Fruit fly (Drosophila melanogaster) whole organism, embryonic: ENCODE results near the gene Lmpt.

Experiments
- Aef1 ChIP-seq: fragments of 200-800 bp; sonication (Bioruptor generic); IDR thresholded peaks from 3 replicates; pipeline ENCODE4 v1.3.6; 2022; ENCODE audit warnings: missing biosample characterization, missing genetic modification characterization
- Blimp-1 ChIP-seq: fragments of 200-800 bp; sonication (Bioruptor generic); optimal IDR thresholded peaks from 3 replicates; lab custom pipeline; 2018; ENCODE audit warnings: missing biosample characterization, missing genetic modification characterization, mild to moderate bottlenecking, moderate library complexity, missing genetic modification reagents
- CG1024 ChIP-seq: fragments of 200-800 bp; sonication (Bioruptor generic); IDR thresholded peaks from 2 replicates; pipeline ENCODE4 v1.3.6; 2022; ENCODE audit warnings: missing biosample characterization, missing genetic modification characterization
- CG12942 ChIP-seq: fragments of 200-800 bp; sonication (Bioruptor generic); optimal IDR thresholded peaks from 3 replicates; lab custom pipeline; 2016; ENCODE audit warnings: missing biosample characterization, missing genetic modification characterization
- CG15011 ChIP-seq: fragments of 200-800 bp; sonication (Bioruptor generic); optimal IDR thresholded peaks from 3 replicates; lab custom pipeline; 2018; ENCODE audit warnings: missing biosample characterization, mild to moderate bottlenecking, missing genetic modification characterization
- CG2116 ChIP-seq: fragments of 200-800 bp; sonication (Bioruptor generic); optimal IDR thresholded peaks from 3 replicates; lab custom pipeline; 2018; ENCODE audit warnings: missing biosample characterization, mild to moderate bottlenecking, missing genetic modification characterization
- CG30403 ChIP-seq: fragments of 200-800 bp; sonication (Bioruptor generic); optimal IDR thresholded peaks from 3 replicates; lab custom pipeline; 2016; ENCODE audit warnings: missing biosample characterization, missing genetic modification characterization
- CG31441 ChIP-seq: fragments of 200-800 bp; sonication (Bioruptor generic); IDR thresholded peaks from 2 replicates; pipeline ENCODE4 v1.3.6; 2022; ENCODE audit warnings: missing biosample characterization, missing genetic modification characterization
- CG4328 ChIP-seq: fragments of 200-800 bp; sonication (Bioruptor generic); optimal IDR thresholded peaks from 3 replicates; lab custom pipeline; 2017; ENCODE audit warnings: missing biosample characterization, missing genetic modification reagents, missing genetic modification characterization
- CG5180 ChIP-seq: fragments of 200-800 bp; sonication (Bioruptor generic); optimal IDR thresholded peaks from 3 replicates; lab custom pipeline; 2017; ENCODE audit warnings: missing biosample characterization, missing genetic modification characterization, mild to moderate bottlenecking, moderate library complexity, missing genetic modification reagents
- CG6175 ChIP-seq: fragments of 200-800 bp; sonication (Bioruptor generic); IDR thresholded peaks from 3 replicates; pipeline ENCODE4 v1.3.6; 2022; ENCODE audit warnings: missing biosample characterization, missing genetic modification characterization
- CG7556 ChIP-seq: fragments of 200-800 bp; sonication (Bioruptor generic); optimal IDR thresholded peaks from 2 replicates; lab custom pipeline; 2017; ENCODE audit warnings: missing biosample characterization, mild to moderate bottlenecking, missing genetic modification characterization
- CG7963 ChIP-seq: fragments of 200-800 bp; sonication (Bioruptor generic); IDR thresholded peaks from 3 replicates; pipeline ENCODE4 v1.3.6; 2022; ENCODE audit warnings: missing biosample characterization, missing genetic modification characterization; ENCODE audit not compliant: partially characterized antibody
- CG8944 ChIP-seq: fragments of 200-800 bp; sonication (Bioruptor generic); optimal IDR thresholded peaks from 3 replicates; lab custom pipeline; 2016; ENCODE audit warnings: missing biosample characterization, missing genetic modification characterization
- CoRest ChIP-seq: fragments of 200-800 bp; sonication (Bioruptor generic); optimal IDR thresholded peaks from 3 replicates; lab custom pipeline; 2018; ENCODE audit warnings: missing biosample characterization, mild to moderate bottlenecking, missing genetic modification characterization, moderate library complexity
- Dfd ChIP-seq, 2 experiments: fragments of >200 bp; optimal IDR thresholded peaks; 2 replicates each; lab custom pipeline; 2017; ENCODE audit warnings: missing biosample characterization in 2 of 2, missing genetic modification characterization in 2 of 2
- Drgx ChIP-seq: fragments of 200-800 bp; sonication (Bioruptor generic); IDR thresholded peaks from 2 replicates; pipeline ENCODE4 v1.3.6; 2022; ENCODE audit warnings: missing biosample characterization, missing genetic modification characterization
- Eip74EF ChIP-seq, 2 experiments: fragments of 200-800 bp in 1 of 2; fragments of >200 bp in 1 of 2; sonication (Bioruptor generic) in 1 of 2; optimal IDR thresholded peaks; 2 replicates each; lab custom pipeline; 2017 to 2019; ENCODE audit warnings: missing biosample characterization in 2 of 2, missing genetic modification characterization in 2 of 2, mild to moderate bottlenecking in 1 of 2, moderate library complexity in 1 of 2
- Ets97D ChIP-seq: fragments of 200-800 bp; sonication (Bioruptor generic); optimal IDR thresholded peaks from 3 replicates; lab custom pipeline; 2016; ENCODE audit warnings: missing biosample characterization, missing genetic modification characterization
- Nf-YB ChIP-seq: fragments of 200-800 bp; sonication (Bioruptor generic); optimal IDR thresholded peaks from 3 replicates; lab custom pipeline; 2019; ENCODE audit warnings: missing biosample characterization, mild to moderate bottlenecking, missing genetic modification characterization, moderate library complexity
- NfI ChIP-seq: fragments of 200-800 bp; sonication (Bioruptor generic); optimal IDR thresholded peaks from 3 replicates; lab custom pipeline; 2018; ENCODE audit warnings: missing biosample characterization, mild to moderate bottlenecking, missing genetic modification characterization, moderate library complexity
- Oaz ChIP-seq: fragments of 200-800 bp; sonication (Bioruptor generic); IDR thresholded peaks from 2 replicates; pipeline ENCODE4 v1.3.6; 2022; ENCODE audit warnings: missing biosample characterization, missing genetic modification characterization
- Optix ChIP-seq: fragments of 200-800 bp; sonication (Bioruptor generic); IDR thresholded peaks from 3 replicates; pipeline ENCODE4 v1.3.6; 2022; ENCODE audit warnings: missing biosample characterization, missing genetic modification characterization
- ase ChIP-seq: fragments of 200-800 bp; sonication (Bioruptor generic); IDR thresholded peaks from 3 replicates; pipeline ENCODE4 v1.3.6; 2022; ENCODE audit warnings: missing biosample characterization, missing genetic modification characterization
- ash1 ChIP-seq: fragments of 200-800 bp; sonication (Bioruptor generic); optimal IDR thresholded peaks from 2 replicates; lab custom pipeline; 2018; ENCODE audit warnings: missing biosample characterization, mild to moderate bottlenecking, missing genetic modification characterization
- bigmax ChIP-seq: fragments of 200-800 bp; sonication (Bioruptor generic); optimal IDR thresholded peaks from 2 replicates; lab custom pipeline; 2018; ENCODE audit warnings: missing biosample characterization, mild to moderate bottlenecking, missing genetic modification characterization
- dpn ChIP-seq, 2 experiments: fragments of 200-800 bp; sonication (Bioruptor generic); optimal IDR thresholded peaks; 3 replicates each; lab custom pipeline; 2016; ENCODE audit warnings: missing biosample characterization in 2 of 2, missing genetic modification characterization in 2 of 2
- fd3F ChIP-seq: fragments of 200-800 bp; sonication (Bioruptor generic); optimal IDR thresholded peaks from 2 replicates; lab custom pipeline; 2018; ENCODE audit warnings: missing biosample characterization, mild to moderate bottlenecking, missing genetic modification characterization, moderate library complexity
- gce ChIP-seq: fragments of 200-800 bp; sonication (Bioruptor generic); IDR thresholded peaks from 3 replicates; pipeline ENCODE4 v1.3.6; 2022; ENCODE audit warnings: missing biosample characterization, missing genetic modification characterization
- gem ChIP-seq: fragments of 200-800 bp; sonication (Bioruptor generic); optimal IDR thresholded peaks from 2 replicates; lab custom pipeline; 2019; ENCODE audit warnings: missing biosample characterization, mild to moderate bottlenecking, missing genetic modification characterization, moderate library complexity
- gro ChIP-seq: fragments of 200-800 bp; sonication (Bioruptor generic); optimal IDR thresholded peaks from 2 replicates; lab custom pipeline; 2016; ENCODE audit warnings: missing biosample characterization, missing genetic modification characterization
- her ChIP-seq: fragments of 200-800 bp; sonication (Bioruptor generic); optimal IDR thresholded peaks from 2 replicates; lab custom pipeline; 2016; ENCODE audit warnings: missing biosample characterization, missing genetic modification characterization
- hth ChIP-seq: fragments of >200 bp; optimal IDR thresholded peaks from 2 replicates; lab custom pipeline; 2017; ENCODE audit warnings: inconsistent platforms
- jumu ChIP-seq: fragments of 200-800 bp; sonication (Bioruptor generic); optimal IDR thresholded peaks from 3 replicates; lab custom pipeline; 2016; ENCODE audit warnings: missing biosample characterization, missing genetic modification characterization
- otp ChIP-seq: fragments of 200-800 bp; sonication (Bioruptor generic); IDR thresholded peaks from 3 replicates; pipeline ENCODE4, ENCODE4 v1.3.6; 2022; ENCODE audit warnings: missing biosample characterization, missing genetic modification characterization
- p53 ChIP-seq: fragments of 200-800 bp; sonication (Bioruptor generic); optimal IDR thresholded peaks from 2 replicates; lab custom pipeline; 2016; ENCODE audit warnings: missing biosample characterization, missing genetic modification characterization
- ranshi ChIP-seq: fragments of 200-800 bp; sonication (Bioruptor generic); IDR thresholded peaks from 2 replicates; pipeline ENCODE4 v1.3.6; 2022; ENCODE audit warnings: missing biosample characterization, missing genetic modification characterization
- ro ChIP-seq: fragments of 200-800 bp; sonication (Bioruptor generic); IDR thresholded peaks from 2 replicates; pipeline ENCODE4 v1.3.6; 2022; ENCODE audit warnings: missing biosample characterization, missing genetic modification characterization
- row ChIP-seq: fragments of 200-800 bp; sonication (Bioruptor generic); IDR thresholded peaks from 3 replicates; pipeline ENCODE4 v1.3.6; 2022; ENCODE audit warnings: missing biosample characterization, missing genetic modification characterization
- run ChIP-seq: fragments of 200-800 bp; sonication (Bioruptor generic); optimal IDR thresholded peaks from 3 replicates; lab custom pipeline; 2018; ENCODE audit warnings: missing biosample characterization, mild to moderate bottlenecking, missing genetic modification characterization
- sens ChIP-seq: fragments of 200-800 bp; sonication (Bioruptor generic); peaks from one replicate; lab custom pipeline; 2016; ENCODE audit warnings: missing biosample characterization, missing genetic modification characterization
- shn ChIP-seq: fragments of 200-800 bp; sonication (Bioruptor generic); optimal IDR thresholded peaks from 3 replicates; lab custom pipeline; 2016; ENCODE audit warnings: missing biosample characterization, missing genetic modification characterization
- tap ChIP-seq: fragments of 200-800 bp; optimal IDR thresholded peaks from 3 replicates; lab custom pipeline; 2019; ENCODE audit warnings: missing biosample characterization, mild to moderate bottlenecking, missing genetic modification characterization, moderate library complexity
- tgo ChIP-seq: fragments of 200-800 bp; sonication (Bioruptor generic); IDR thresholded peaks from 3 replicates; pipeline ENCODE4 v1.3.6; 2022; ENCODE audit warnings: missing biosample characterization, missing genetic modification characterization
- tio ChIP-seq: fragments of 200-800 bp; sonication (Bioruptor generic); optimal IDR thresholded peaks from 2 replicates; lab custom pipeline; 2017; ENCODE audit warnings: missing biosample characterization, missing genetic modification characterization, inconsistent platforms
- tna ChIP-seq: fragments of 200-800 bp; sonication (Bioruptor generic); IDR thresholded peaks from 2 replicates; pipeline ENCODE4 v1.3.6; 2022; ENCODE audit warnings: missing biosample characterization, missing genetic modification characterization; ENCODE audit not compliant: partially characterized antibody
- toy ChIP-seq: fragments of 200-800 bp; sonication (Bioruptor generic); IDR thresholded peaks from 2 replicates; pipeline ENCODE4 v1.3.6; 2022; ENCODE audit warnings: missing biosample characterization, missing genetic modification characterization
- trem ChIP-seq: fragments of 200-800 bp; optimal IDR thresholded peaks from 3 replicates; lab custom pipeline; 2019; ENCODE audit warnings: missing biosample characterization, mild to moderate bottlenecking, missing genetic modification characterization, moderate library complexity
- unpg ChIP-seq: fragments of 200-800 bp; sonication (Bioruptor generic); optimal IDR thresholded peaks from 3 replicates; lab custom pipeline; 2018; ENCODE audit warnings: missing biosample characterization, mild to moderate bottlenecking, missing genetic modification characterization, moderate library complexity
- vfl ChIP-seq: fragments of 200-800 bp; sonication (Bioruptor generic); optimal IDR thresholded peaks from 2 replicates; lab custom pipeline; 2016; ENCODE audit warnings: missing biosample characterization, missing genetic modification characterization
- wdn ChIP-seq: fragments of 200-800 bp; sonication (Bioruptor generic); IDR thresholded peaks from 2 replicates; pipeline ENCODE4 v1.3.6; 2022; ENCODE audit warnings: missing biosample characterization, missing genetic modification characterization
- yki ChIP-seq: fragments of >200 bp; optimal IDR thresholded peaks from 3 replicates; lab custom pipeline; 2018
- zfh2 ChIP-seq: fragments of 200-800 bp; sonication (Bioruptor generic); optimal IDR thresholded peaks from 2 replicates; lab custom pipeline; 2016; ENCODE audit warnings: missing biosample characterization, missing genetic modification characterization

Lmpt gene

dm6 chr3L:16824725-16825124, 40.4 kb upstream of the Lmpt start (continued):
- TF ChIP-seq tap (no peak), run (no peak), toy (GFP tag; lab: Robert Waterston, UW) (no peak), unpg (GFP tag; lab: Kevin White, UChicago) (no peak), CG6175 (GFP tag; lab: Robert Waterston, UW) (peak; percentile 52; the same call in 1 of the 3 replicates), her (GFP tag; lab: Kevin White, UChicago) (no peak), CG8944 (no peak), Aef1 (GFP tag; lab: Robert Waterston, UW) (peak; percentile 50), trem (tag; lab: Kevin White, UChicago) (no peak), gce (GFP tag; lab: Robert Waterston, UW) (no peak), shn (GFP tag; lab: Kevin White, UChicago) (no peak), CG30403 (no peak), Eip74EF (GFP tag; optimal IDR thresholded peaks at IDR 0.05; lab: Kevin White, UChicago) (no peak), bigmax (GFP tag; lab: Kevin White, UChicago) (no peak), ase (GFP tag; lab: Robert Waterston, UW) (peak; percentile 7; the same call in 1 of the 3 replicates)

dm6 chr3L:16825195-16825594, 39.9 kb upstream of the Lmpt start:
- TF ChIP-seq ash1 (GFP tag; lab: Kevin White, UChicago) (no peak), tgo (no peak; the same call in 2 of the 3 replicates), zfh2 (GFP tag; lab: Kevin White, UChicago) (no peak), wdn (GFP tag; lab: Robert Waterston, UW) (no peak), Oaz (GFP tag; lab: Robert Waterston, UW) (no peak), Ets97D (GFP tag; lab: Kevin White, UChicago) (no peak), CG2116 (GFP tag; lab: Kevin White, UChicago) (no peak), ro (no peak), CG1024 (GFP tag; lab: Robert Waterston, UW) (no peak), gem (tag; lab: Kevin White, UChicago) (peak; percentile 72), Nf-YB (GFP tag; lab: Kevin White, UChicago) (no peak), fd3F (GFP tag; lab: Kevin White, UChicago) (no peak), otp (GFP tag; lab: Robert Waterston, UW) (no peak), Drgx (GFP tag; lab: Robert Waterston, UW) (no peak; the same call in 1 of the 2 replicates), ranshi (GFP tag; lab: Robert Waterston, UW) (no peak), CG5180 (no peak), NfI (GFP tag; lab: Kevin White, UChicago) (no peak), CG4328 (GFP tag; lab: Kevin White, UChicago) (no peak), p53 (no peak), tna (GFP tag; lab: Robert Waterston, UW) (no peak), CG7556 (GFP tag; lab: Kevin White, UChicago) (peak; percentile 47), CG31441 (GFP tag; lab: Robert Waterston, UW) (peak; percentile 38), tio (GFP tag; lab: Kevin White, UChicago) (no peak), vfl (GFP tag; lab: Kevin White, UChicago) (no peak), sens (GFP tag; lab: Kevin White, UChicago) (no peak), yki (lab: Kevin White, UChicago) (no peak), gro (no peak), hth (lab: Kevin White, UChicago) (no peak), Optix (GFP tag; lab: Robert Waterston, UW) (no peak), CG12942 (GFP tag; lab: Kevin White, UChicago) (no peak), jumu (GFP tag; lab: Kevin White, UChicago) (no peak), CG7963 (no peak), Blimp-1 (GFP tag; lab: Kevin White, UChicago) (peak; percentile 23), row (GFP tag; lab: Robert Waterston, UW) (no peak; the same call in 1 of the 3 replicates), CoRest (tag; lab: Kevin White, UChicago) (peak; percentile 66), CG15011 (GFP tag; lab: Kevin White, UChicago) (no peak), dpn (GFP tag; optimal IDR thresholded peaks at IDR 0.05; lab: Kevin White, UChicago) (no peak), Dfd (GFP tag; optimal IDR thresholded peaks at IDR 0.05; lab: Kevin White, UChicago) (no peak)
